Fruit fly (Drosophila melanogaster): ENCODE measurements around the gene tai.

DNA sequence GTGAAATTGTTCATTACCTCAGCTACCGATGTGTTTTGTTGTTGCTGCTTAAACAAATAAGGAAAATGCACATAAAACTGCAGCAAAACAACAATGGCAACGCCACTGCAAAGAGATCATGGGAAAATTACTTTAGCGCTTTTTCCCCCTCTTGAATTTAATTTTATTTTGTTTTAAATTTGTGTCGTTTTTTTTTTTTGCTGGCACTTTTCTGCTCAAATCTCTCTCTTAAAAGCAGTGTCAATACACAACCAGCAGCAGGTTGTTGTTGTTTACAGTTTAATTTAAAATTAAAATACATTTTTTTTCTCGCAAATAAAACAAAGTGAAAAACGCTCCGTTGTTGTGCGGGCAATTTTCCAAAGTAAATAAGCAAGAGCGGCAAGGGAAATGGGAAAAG, 8.8 kb upstream of the tai start:
- TF ChIP-seq h (optimal IDR thresholded peaks at IDR 0.05) (no peak), ttk (optimal IDR thresholded peaks at IDR 0.05) (no peak), insv (optimal IDR thresholded peaks at IDR 0.05) (no peak), Myc (optimal IDR thresholded peaks at IDR 0.05) (no peak), psq (optimal IDR thresholded peaks at IDR 0.05) (no peak)

Measured in Kc167 (cell line).